Worm (Caenorhabditis elegans) whole organism, L3 larva: ENCODE results near the gene col-146.

Experiments used
- aly-2 ChIP-seq: fragments of 150-350 bp; optimal IDR thresholded peaks from 2 replicates; lab custom pipeline; 2014; ENCODE audit warnings: missing biosample characterization, missing genetic modification characterization
- elt-2 ChIP-seq: sonication (generic microtip); optimal IDR thresholded peaks from 2 replicates; lab custom pipeline; 2016; ENCODE audit warnings: missing genetic modification reagents, mild to moderate bottlenecking, missing genetic modification characterization, missing compliant biosample characterization
- fkh-2 ChIP-seq: fragments of 150-350 bp; optimal IDR thresholded peaks from 2 replicates; lab custom pipeline; 2014; ENCODE audit warnings: missing biosample characterization, missing genetic modification reagents, missing genetic modification characterization
- fos-1 ChIP-seq: fragments of 150-350 bp; optimal IDR thresholded peaks from 2 replicates; lab custom pipeline; 2014; ENCODE audit warnings: missing biosample characterization, missing genetic modification characterization
- hmg-11 ChIP-seq: sonication (generic microtip); optimal IDR thresholded peaks from 2 replicates; lab custom pipeline; 2016; ENCODE audit warnings: missing genetic modification characterization, missing compliant biosample characterization
- lin-15B ChIP-seq: fragments of 150-350 bp; optimal IDR thresholded peaks from 2 replicates; lab custom pipeline; 2014; ENCODE audit warnings: missing biosample characterization, missing genetic modification characterization
- nhr-23 ChIP-seq: fragments of 150-350 bp; optimal IDR thresholded peaks from 2 replicates; lab custom pipeline; 2014; ENCODE audit warnings: missing biosample characterization, missing genetic modification reagents, missing genetic modification characterization
- nhr-25 ChIP-seq: sonication (generic microtip); optimal IDR thresholded peaks from 2 replicates; lab custom pipeline; 2017; ENCODE audit warnings: missing biosample characterization, missing genetic modification characterization
- pqm-1 ChIP-seq: fragments of 150-350 bp; optimal IDR thresholded peaks from 2 replicates; lab custom pipeline; 2017; ENCODE audit warnings: missing biosample characterization, missing genetic modification characterization, inconsistent platforms
- skn-1 ChIP-seq: fragments of 150-350 bp; optimal IDR thresholded peaks from 2 replicates; lab custom pipeline; 2014; ENCODE audit warnings: missing biosample characterization, missing genetic modification characterization

Gene col-146

DNA sequence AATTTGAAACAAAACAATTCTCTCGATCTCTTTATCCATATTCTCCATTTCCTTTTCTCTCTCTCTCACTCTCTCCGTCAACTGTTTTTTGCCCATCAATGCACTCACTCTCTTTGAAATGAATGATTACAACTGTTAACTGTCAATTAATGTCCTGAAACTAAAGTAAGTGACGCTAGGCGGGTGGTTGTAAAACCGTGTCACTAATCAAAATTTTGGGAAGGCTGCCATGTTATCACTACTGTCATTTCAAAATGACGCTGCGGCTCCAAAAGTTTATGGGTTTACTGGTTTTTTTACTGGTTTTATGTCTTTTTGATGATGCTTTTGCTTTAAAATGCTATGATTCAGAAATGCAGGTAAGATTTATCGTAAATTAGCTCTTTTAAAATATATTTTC, 49.4 kb downstream of the col-146 start, which contains the start of gene ZK287.9:
TSS of gene ZK287.9 (plus strand) at position 192 of the 400 bp plus-strand sequence.
- TF ChIP-seq elt-2 (tag; lab: Kevin White, UChicago) (peak; percentile 67), nhr-23 (tag; lab: Kevin White, UChicago) (no peak), nhr-25 (tag; lab: Kevin White, UChicago) (no peak), pqm-1 (tag; lab: Kevin White, UChicago) (peak; percentile 37), fos-1 (tag; lab: Kevin White, UChicago) (no peak), skn-1 (no peak), lin-15B (no peak), hmg-11 (tag; lab: Kevin White, UChicago) (no peak)

ce11 chrV:9680260-9680659, 50.5 kb downstream of the col-146 start:
- TF ChIP-seq fkh-2 (tag; lab: Kevin White, UChicago) (no peak), aly-2 (tag; lab: Kevin White, UChicago) (no peak)
